Worm (Caenorhabditis elegans) whole organism, dauer: ENCODE measurements around the gene F26F4.5.

Experiments used
- unc-62 ChIP-seq: sonication (generic microtip); optimal IDR thresholded peaks from 2 replicates; lab custom pipeline; 2017; ENCODE audit warnings: missing biosample characterization, missing genetic modification reagents, missing genetic modification characterization

Gene F26F4.5

ce11 chrIII:4909938-4910337 is 18.9 kb upstream of the F26F4.5 start, which contains the start of gene F26F4.12:
Gene F26F4.12 (minus strand): TSS chrIII:4910038.
- no peak for TF ChIP-seq unc-62 (GFP tag; lab: Kevin White, UChicago)

ce11 chrIII:4906896-4907295 is 15.8 kb upstream of the F26F4.5 start, which contains the start of gene rom-1:
Gene rom-1 (plus strand): TSS chrIII:4907196.
- no peak for TF ChIP-seq unc-62 (GFP tag; lab: Kevin White, UChicago)

- TF ChIP-seq unc-62 (GFP tag; lab: Kevin White, UChicago), result no peak
Observed at ce11 chrIII:4906365-4906764, 15.3 kb upstream of the F26F4.5 start.

ce11 chrIII:4905405-4905804 is 14.4 kb upstream of the F26F4.5 start, which contains the start of gene F26F4.8:
Gene F26F4.8 (minus strand): TSS chrIII:4905473.
- no peak for TF ChIP-seq unc-62 (GFP tag; lab: Kevin White, UChicago)

- no peak for TF ChIP-seq unc-62 (GFP tag; lab: Kevin White, UChicago)
Observed at ce11 chrIII:4903784-4904183, 12.7 kb upstream of the F26F4.5 start, which contains the start of gene kbp-2. Gene kbp-2 (minus strand): TSS chrIII:4903884.

ce11 chrIII:4900260-4900659 is 9.2 kb upstream of the F26F4.5 start, which contains the start of gene tag-340:
Gene tag-340 (plus strand): TSS chrIII:4900508.
- TF ChIP-seq unc-62 (GFP tag; lab: Kevin White, UChicago), result no peak

ce11 chrIII:4899728-4900127 is 8.7 kb upstream of the F26F4.5 start:
- TF ChIP-seq unc-62 (GFP tag; lab: Kevin White, UChicago), result no peak

ce11 chrIII:4899035-4899578 is 8.1 kb upstream of the F26F4.5 start, which contains the start of gene nhl-2:
Gene nhl-2 (minus strand): TSS chrIII:4899085.
- no peak for TF ChIP-seq unc-62 (GFP tag; lab: Kevin White, UChicago)

ce11 chrIII:4895313-4895712 is 4.3 kb upstream of the F26F4.5 start:
- no peak for TF ChIP-seq unc-62 (GFP tag; lab: Kevin White, UChicago)

ce11 chrIII:4893540-4893939 is 2.5 kb upstream of the F26F4.5 start, which contains the start of gene F26F4.6:
Gene F26F4.6 (minus strand): TSS chrIII:4893640.
- no peak for TF ChIP-seq unc-62 (GFP tag; lab: Kevin White, UChicago)

- no peak for TF ChIP-seq unc-62 (GFP tag; lab: Kevin White, UChicago)
Observed at ce11 chrIII:4887291-4887690, 3.8 kb downstream of the F26F4.5 start, which contains the start of gene clec-6. Gene clec-6 (minus strand): TSS chrIII:4887444.

ce11 chrIII:4883429-4883828 is 7.6 kb downstream of the F26F4.5 start, which contains the start of gene clec-5:
Gene clec-5 (minus strand): TSS chrIII:4883606.
- no peak for TF ChIP-seq unc-62 (GFP tag; lab: Kevin White, UChicago)

ce11 chrIII:4881955-4882354 is 9.1 kb downstream of the F26F4.5 start:
- TF ChIP-seq unc-62 (GFP tag; lab: Kevin White, UChicago), result no peak

- TF ChIP-seq unc-62 (GFP tag; lab: Kevin White, UChicago), result no peak
Observed at ce11 chrIII:4879445-4879844, 11.6 kb downstream of the F26F4.5 start, which contains the start of gene C35D10.1. Gene C35D10.1 (plus strand): TSS chrIII:4879745.

ce11 chrIII:4878281-4878680 is 12.8 kb downstream of the F26F4.5 start, which contains the start of the genes tost-1 and arx-6:
Gene tost-1 (minus strand): TSS chrIII:4878311.
Gene arx-6 (plus strand): TSS chrIII:4878658.
- TF ChIP-seq unc-62 (GFP tag; lab: Kevin White, UChicago), result no peak

- TF ChIP-seq unc-62 (GFP tag; lab: Kevin White, UChicago), result no peak
Observed at ce11 chrIII:4875663-4876062, 15.4 kb downstream of the F26F4.5 start.

ce11 chrIII:4874671-4875070 is 16.4 kb downstream of the F26F4.5 start, which contains the start of gene C35D10.12:
Gene C35D10.12 (minus strand): TSS chrIII:4874771.
- TF ChIP-seq unc-62 (GFP tag; lab: Kevin White, UChicago), result no peak
